Worm (Caenorhabditis elegans) whole organism, young adult: ENCODE results near the gene F44E7.4.

Experiments
- B0035.1 ChIP-seq: sonication (generic microtip); optimal IDR thresholded peaks from 2 replicates; lab custom pipeline; 2016; ENCODE audit warnings: missing genetic modification characterization, mild to moderate bottlenecking, missing compliant biosample characterization, missing genotype, missing genetic modification reagents
- D2030.7 ChIP-seq: fragments of 200-800 bp; sonication (Bioruptor generic); IDR thresholded peaks from 2 replicates; pipeline ENCODE4 v1.3.6; 2022; ENCODE audit warnings: missing genetic modification reagents, missing genetic modification characterization, missing compliant biosample characterization
- Y53G8AR.9 ChIP-seq: fragments of 200-800 bp; sonication (Bioruptor generic); conservative IDR thresholded peaks from 2 replicates; pipeline ENCODE4 v1.3.6; 2022; ENCODE audit warnings: missing genetic modification reagents, missing genetic modification characterization, missing compliant biosample characterization
- ama-1 ChIP-seq, 3 experiments: fragments of 150-350 bp in 1 of 3; sonication (generic microtip) in 2 of 3; optimal IDR thresholded peaks; 2 replicates each; lab custom pipeline; 2014 to 2018; ENCODE audit warnings: missing biosample characterization in 2 of 3, missing genetic modification characterization in 2 of 3, missing genetic modification reagents in 2 of 3
- attf-5 ChIP-seq: fragments of 200-800 bp; sonication (Bioruptor generic); optimal IDR thresholded peaks from 2 replicates; lab custom pipeline; 2018; ENCODE audit warnings: mild to moderate bottlenecking, missing genetic modification characterization, missing compliant biosample characterization
- ccch-3 ChIP-seq: fragments of 200-800 bp; sonication (Bioruptor generic); optimal IDR thresholded peaks from 2 replicates; lab custom pipeline; 2018; ENCODE audit warnings: mild to moderate bottlenecking, missing genetic modification characterization, missing compliant biosample characterization
- cebp-2 ChIP-seq: fragments of 200-800 bp; sonication (Bioruptor generic); IDR thresholded peaks from 2 replicates; pipeline ENCODE4 v1.3.6; 2022; ENCODE audit warnings: missing genetic modification characterization, missing compliant biosample characterization
- ets-4 ChIP-seq: fragments of 200-800 bp; sonication (Bioruptor generic); optimal IDR thresholded peaks from 2 replicates; lab custom pipeline; 2018; ENCODE audit warnings: mild to moderate bottlenecking, missing genetic modification characterization, missing compliant biosample characterization
- hlh-26 ChIP-seq: fragments of 200-800 bp; sonication (Bioruptor generic); conservative IDR thresholded peaks from 2 replicates; pipeline ENCODE4 v1.3.6; 2022; ENCODE audit warnings: missing genetic modification reagents, missing genetic modification characterization, missing compliant biosample characterization
- nfya-1 ChIP-seq: sonication (generic microtip); optimal IDR thresholded peaks from 2 replicates; lab custom pipeline; 2017; ENCODE audit warnings: antibody characterized with exemption, missing compliant biosample characterization, missing genetic modification characterization, borderline replicate concordance; ENCODE audit not compliant: insufficient read depth
- rec-8 ChIP-seq, 2 experiments: sonication (generic microtip); optimal IDR thresholded peaks; 2 replicates each; lab custom pipeline; 2016; ENCODE audit warnings: mild to moderate bottlenecking in 2 of 2, missing genetic modification characterization in 2 of 2, missing genetic modification reagents in 2 of 2, missing genotype in 2 of 2, missing biosample characterization in 1 of 2, missing compliant biosample characterization in 1 of 2, moderate library complexity in 1 of 2
- tbx-9 ChIP-seq: sonication (generic microtip); optimal IDR thresholded peaks from 2 replicates; lab custom pipeline; 2016; ENCODE audit warnings: borderline replicate concordance, missing genetic modification characterization, inconsistent platforms, missing compliant biosample characterization
- unc-130 ChIP-seq: sonication (generic microtip); optimal IDR thresholded peaks from 2 replicates; lab custom pipeline; 2016; ENCODE audit warnings: missing genetic modification reagents, missing genetic modification characterization, missing compliant biosample characterization
- unc-62 ChIP-seq: fragments of 150-350 bp; optimal IDR thresholded peaks from 2 replicates; lab custom pipeline; 2014; ENCODE audit warnings: missing biosample characterization, missing genetic modification reagents, missing genetic modification characterization

DNA sequence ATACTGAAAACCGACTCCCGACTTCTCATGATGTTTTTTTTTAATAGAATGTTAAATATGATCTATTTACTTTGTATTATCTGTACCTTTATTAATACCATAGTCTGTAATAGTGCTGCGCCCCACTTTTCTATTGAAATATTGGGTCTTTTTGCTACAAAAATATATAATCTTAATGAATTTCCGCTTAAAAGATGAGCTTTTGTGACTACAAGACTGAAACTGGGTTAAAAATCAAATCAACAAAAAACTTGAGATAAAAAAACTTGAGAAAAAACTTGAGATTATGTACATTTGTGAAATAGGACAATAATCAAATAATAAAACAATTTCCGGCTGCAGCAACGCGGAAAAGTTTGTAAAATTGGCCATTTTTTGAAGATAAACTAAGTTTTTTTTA is 46.0 kb downstream of the F44E7.4 start, which contains the start of gene K09H11.15:
- TF ChIP-seq B0035.1 (tag; lab: Kevin White, UChicago) = no peak
- no peak for TF ChIP-seq unc-130 (GFP tag; lab: Kevin White, UChicago)
- TF ChIP-seq rec-8 (tag; optimal IDR thresholded peaks at IDR 0.05; lab: Kevin White, UChicago) = no peak
- no peak for TF ChIP-seq ccch-3 (GFP tag; lab: Kevin White, UChicago)
- no peak for TF ChIP-seq cebp-2 (GFP tag; lab: Robert Waterston, UW)
- TF ChIP-seq ets-4 (GFP tag; lab: Kevin White, UChicago) = no peak
- TF ChIP-seq ama-1 (optimal IDR thresholded peaks at IDR 0.05; lab: Kevin White, UChicago) = no peak
- TF ChIP-seq ama-1 (GFP tag; optimal IDR thresholded peaks at IDR 0.05; lab: Kevin White, UChicago) = no peak
- no peak for TF ChIP-seq nfya-1 (tag; lab: Kevin White, UChicago)
- TF ChIP-seq hlh-26 (GFP tag; lab: Robert Waterston, UW) = no peak
- no peak for TF ChIP-seq unc-62
- no peak for TF ChIP-seq attf-5 (GFP tag; lab: Kevin White, UChicago)
- no peak for TF ChIP-seq tbx-9
- TF ChIP-seq Y53G8AR.9 = no peak
- TF ChIP-seq D2030.7 (GFP tag; lab: Robert Waterston, UW) = no peak
